Fruit fly (Drosophila melanogaster) whole organism, wandering third instar larva: ENCODE results near the gene Arc42.

Source experiments
- Dfd ChIP-seq: fragments of >200 bp; optimal IDR thresholded peaks from 2 replicates; lab custom pipeline; 2017; ENCODE audit warnings: missing biosample characterization, missing genetic modification characterization
- GATAd ChIP-seq: sonication (Bioruptor generic); optimal IDR thresholded peaks from 2 replicates; lab custom pipeline; 2016; ENCODE audit warnings: missing biosample characterization, missing genetic modification characterization
- Hnf4 ChIP-seq: fragments of 200-800 bp; sonication (Bioruptor generic); optimal IDR thresholded peaks from 2 replicates; lab custom pipeline; 2016; ENCODE audit warnings: missing biosample characterization, mild to moderate bottlenecking, missing genetic modification characterization
- Hr78 ChIP-seq: fragments of >200 bp; optimal IDR thresholded peaks from 2 replicates; lab custom pipeline; 2017; ENCODE audit warnings: missing biosample characterization, missing genetic modification characterization
- Myc ChIP-seq: fragments of >200 bp; optimal IDR thresholded peaks from 2 replicates; lab custom pipeline; 2017
- Sp1 ChIP-seq: fragments of 200-800 bp; sonication (Bioruptor generic); optimal IDR thresholded peaks from 3 replicates; lab custom pipeline; 2019; ENCODE audit warnings: missing biosample characterization, mild to moderate bottlenecking, missing genetic modification characterization, moderate library complexity
- br ChIP-seq: fragments of 200-800 bp; sonication (Bioruptor generic); optimal IDR thresholded peaks from 2 replicates; lab custom pipeline; 2016; ENCODE audit warnings: missing biosample characterization, missing genetic modification characterization
- brk ChIP-seq: fragments of 200-800 bp; sonication (Bioruptor generic); optimal IDR thresholded peaks from 2 replicates; lab custom pipeline; 2016; ENCODE audit warnings: missing biosample characterization, mild to moderate bottlenecking, missing genetic modification characterization
- fru ChIP-seq: fragments of 200-800 bp; sonication (Bioruptor generic); optimal IDR thresholded peaks from 3 replicates; lab custom pipeline; 2016; ENCODE audit warnings: missing biosample characterization, mild to moderate bottlenecking, missing genetic modification characterization
- pan ChIP-seq: fragments of >200 bp; optimal IDR thresholded peaks from 2 replicates; lab custom pipeline; 2017
- psq ChIP-seq: fragments of 200-800 bp; sonication (Bioruptor generic); optimal IDR thresholded peaks from 3 replicates; lab custom pipeline; 2017; ENCODE audit warnings: missing biosample characterization, mild to moderate bottlenecking, missing genetic modification characterization, moderate library complexity
- rgr ChIP-seq: fragments of 200-800 bp; sonication (Bioruptor generic); optimal IDR thresholded peaks from 3 replicates; lab custom pipeline; 2016; ENCODE audit warnings: missing biosample characterization, mild to moderate bottlenecking, missing genetic modification characterization
- sage ChIP-seq: fragments of 200-800 bp; sonication (Bioruptor generic); optimal IDR thresholded peaks from 2 replicates; lab custom pipeline; 2016; ENCODE audit warnings: missing biosample characterization, mild to moderate bottlenecking, missing genetic modification characterization
- woc ChIP-seq: sonication (Bioruptor generic); optimal IDR thresholded peaks from 2 replicates; lab custom pipeline; 2016; ENCODE audit warnings: missing biosample characterization, mild to moderate bottlenecking, missing genetic modification characterization

- TF ChIP-seq Sp1 (GFP tag; lab: Kevin White, UChicago) (peak; percentile 86), rgr (peak; percentile 96), fru (peak; percentile 95), psq (GFP tag; lab: Kevin White, UChicago) (peak; percentile 86), sage (peak; percentile 55), Myc (no peak), pan (lab: Kevin White, UChicago) (no peak), brk (GFP tag; lab: Kevin White, UChicago) (no peak), GATAd (GFP tag; lab: Kevin White, UChicago) (peak; percentile 45), Hnf4 (GFP tag; lab: Kevin White, UChicago) (peak; percentile 92), Dfd (GFP tag; lab: Kevin White, UChicago) (no peak), br (GFP tag; lab: Kevin White, UChicago) (peak; percentile 95), woc (GFP tag; lab: Kevin White, UChicago) (peak; percentile 75), Hr78 (GFP tag; lab: Kevin White, UChicago) (no peak)
Observed at dm6 chr3R:19905932-19906439, 28.4 kb downstream of the Arc42 start.
